Worm (Caenorhabditis elegans) whole organism, L4 larva: ENCODE results near the gene jnk-1.

Source experiments
- Y5F2A.4 ChIP-seq: fragments of 200-800 bp; sonication (Bioruptor generic); optimal IDR thresholded peaks from 2 replicates; lab custom pipeline; 2018; ENCODE audit warnings: mild to moderate bottlenecking, missing genetic modification characterization, missing compliant biosample characterization
- dmd-6 ChIP-seq: fragments of 200-800 bp; sonication (Bioruptor generic); IDR thresholded peaks from 2 replicates; pipeline ENCODE4 v1.3.6; 2022; ENCODE audit warnings: missing genetic modification reagents, missing genetic modification characterization, missing compliant biosample characterization
- dmd-9 ChIP-seq: fragments of 200-800 bp; sonication (Bioruptor generic); IDR thresholded peaks from 2 replicates; pipeline ENCODE4 v1.3.6; 2022; ENCODE audit warnings: missing genetic modification reagents, missing genetic modification characterization, missing compliant biosample characterization
- fkh-10 ChIP-seq: fragments of 150-350 bp; optimal IDR thresholded peaks from 2 replicates; lab custom pipeline; 2014; ENCODE audit warnings: missing biosample characterization, missing genetic modification reagents, missing genetic modification characterization
- mdl-1 ChIP-seq, 2 experiments: fragments of 150-350 bp in 1 of 2; sonication (generic microtip) in 1 of 2; optimal IDR thresholded peaks; 2 replicates each; lab custom pipeline; 2014 to 2017; ENCODE audit warnings: missing biosample characterization in 2 of 2, missing genetic modification characterization in 2 of 2
- nhr-11 ChIP-seq: fragments of 150-350 bp; optimal IDR thresholded peaks from 2 replicates; lab custom pipeline; 2014; ENCODE audit warnings: missing biosample characterization, missing genetic modification characterization
- ztf-11 ChIP-seq: fragments of 150-350 bp; optimal IDR thresholded peaks from 2 replicates; lab custom pipeline; 2014; ENCODE audit warnings: missing biosample characterization, missing genetic modification characterization

- TF ChIP-seq dmd-6 (GFP tag; lab: Robert Waterston, UW) (no peak), ztf-11 (no peak), nhr-11 (tag; lab: Kevin White, UChicago) (no peak), Y5F2A.4 (GFP tag; lab: Kevin White, UChicago) (no peak), dmd-9 (GFP tag; lab: Robert Waterston, UW) (no peak), fkh-10 (GFP tag; lab: Kevin White, UChicago) (no peak), mdl-1 (tag; optimal IDR thresholded peaks at IDR 0.05; lab: Kevin White, UChicago) (no peak)
These were observed 54.3 kb downstream of the jnk-1 start, which contains the start of gene trxr-1 for ce11 chrIV:7011728-7012127.
